Worm (Caenorhabditis elegans) whole organism, early embryonic: Measurements from ENCODE around the gene spp-31.

Experiments used
- F13C5.2 ChIP-seq: sonication (generic microtip); optimal IDR thresholded peaks from 2 replicates; lab custom pipeline; 2017; ENCODE audit warnings: mild to moderate bottlenecking, missing genetic modification characterization, inconsistent platforms, missing compliant biosample characterization
- aly-1 ChIP-seq: sonication (generic microtip); optimal IDR thresholded peaks from 2 replicates; lab custom pipeline; 2016; ENCODE audit warnings: missing genetic modification characterization, missing compliant biosample characterization
- ama-1 ChIP-seq: fragments of 150-350 bp; optimal IDR thresholded peaks from 2 replicates; lab custom pipeline; 2014
- ceh-13 ChIP-seq: fragments of 200-800 bp; sonication (Bioruptor generic); optimal IDR thresholded peaks from 2 replicates; lab custom pipeline; 2018; ENCODE audit warnings: mild to moderate bottlenecking, missing genetic modification characterization, missing compliant biosample characterization
- hnd-1 ChIP-seq: sonication (generic microtip); optimal IDR thresholded peaks from 2 replicates; lab custom pipeline; 2016; ENCODE audit warnings: missing genetic modification characterization, missing compliant biosample characterization
- sea-1 ChIP-seq: fragments of 200-800 bp; sonication (Bioruptor generic); conservative IDR thresholded peaks from 2 replicates; pipeline ENCODE4 v1.3.6; 2022; ENCODE audit warnings: missing genetic modification characterization, missing compliant biosample characterization
- tbx-11 ChIP-seq: fragments of 200-800 bp; sonication (Bioruptor generic); IDR thresholded peaks from 2 replicates; pipeline ENCODE4 v1.3.6; 2022; ENCODE audit warnings: missing genetic modification characterization, missing compliant biosample characterization
- tbx-37 ChIP-seq: fragments of 200-800 bp; sonication (Bioruptor generic); conservative IDR thresholded peaks from 2 replicates; pipeline ENCODE4 v1.3.6; 2022; ENCODE audit warnings: missing genetic modification reagents, missing genetic modification characterization, missing compliant biosample characterization
- tra-4 ChIP-seq: sonication (generic microtip); optimal IDR thresholded peaks from 2 replicates; lab custom pipeline; 2017; ENCODE audit warnings: missing genetic modification characterization, missing compliant biosample characterization

ce11 chrIV:1367041-1367440 lies 39.3 kb upstream of the spp-31 start:
- TF ChIP-seq ama-1 (lab: Kevin White, UChicago) = no peak
- TF ChIP-seq hnd-1 (tag; lab: Kevin White, UChicago) = no peak
- TF ChIP-seq ceh-13 (GFP tag; lab: Kevin White, UChicago) = no peak
- TF ChIP-seq aly-1 (tag; lab: Kevin White, UChicago) = no peak
- no peak for TF ChIP-seq F13C5.2 (tag; lab: Kevin White, UChicago)
- no peak for TF ChIP-seq tbx-11 (GFP tag; lab: Robert Waterston, UW)
- no peak for TF ChIP-seq tbx-37 (GFP tag; lab: Robert Waterston, UW)
- TF ChIP-seq sea-1 (GFP tag; lab: Robert Waterston, UW) = no peak
- no peak for TF ChIP-seq tra-4 (tag; lab: Kevin White, UChicago)
